Worm (Caenorhabditis elegans) whole organism, L4 larva: ENCODE measurements around the gene aexr-1.

Experiments
- Y5F2A.4 ChIP-seq: fragments of 200-800 bp; sonication (Bioruptor generic); optimal IDR thresholded peaks from 2 replicates; lab custom pipeline; 2018; ENCODE audit warnings: mild to moderate bottlenecking, missing genetic modification characterization, missing compliant biosample characterization
- Y75B8A.6 ChIP-seq: fragments of 200-800 bp; sonication (Bioruptor generic); IDR thresholded peaks from 2 replicates; pipeline ENCODE4 v1.3.6; 2022; ENCODE audit warnings: missing genetic modification reagents, missing genetic modification characterization, missing compliant biosample characterization
- ZK337.2 ChIP-seq: fragments of 200-800 bp; sonication (Bioruptor generic); IDR thresholded peaks from 2 replicates; pipeline ENCODE4 v1.3.6; 2022; ENCODE audit warnings: missing genetic modification reagents, missing genetic modification characterization, missing compliant biosample characterization
- ZK546.5 ChIP-seq, 2 experiments: sonication (generic microtip); optimal IDR thresholded peaks; 2 replicates each; lab custom pipeline; 2017; ENCODE audit warnings: missing biosample characterization in 2 of 2, missing genetic modification characterization in 2 of 2
- aha-1 ChIP-seq: fragments of 150-350 bp; peaks from one replicate; lab custom pipeline; 2014; ENCODE audit warnings: missing biosample characterization, missing genetic modification characterization
- aly-2 ChIP-seq: sonication (generic microtip); optimal IDR thresholded peaks from 2 replicates; lab custom pipeline; 2018; ENCODE audit warnings: missing biosample characterization, missing genetic modification characterization
- ctbp-1 ChIP-seq: fragments of 200-800 bp; sonication (Bioruptor generic); IDR thresholded peaks from 2 replicates; pipeline ENCODE4 v1.3.6; 2022; ENCODE audit warnings: missing genetic modification reagents, missing genetic modification characterization, missing compliant biosample characterization
- daf-12 ChIP-seq: fragments of 150-350 bp; optimal IDR thresholded peaks from 2 replicates; lab custom pipeline; 2014; ENCODE audit warnings: missing biosample characterization, missing genetic modification reagents, missing genetic modification characterization
- daf-19 ChIP-seq: fragments of 200-800 bp; sonication (Bioruptor generic); conservative IDR thresholded peaks from 2 replicates; pipeline ENCODE4 v1.3.6; 2022; ENCODE audit warnings: missing genetic modification characterization, missing compliant biosample characterization
- dpl-1 ChIP-seq: fragments of 150-350 bp; optimal IDR thresholded peaks from 2 replicates; lab custom pipeline; 2014; ENCODE audit warnings: missing biosample characterization, missing genetic modification reagents, missing genetic modification characterization
- duxl-1 ChIP-seq: sonication (generic microtip); optimal IDR thresholded peaks from 2 replicates; lab custom pipeline; 2016; ENCODE audit warnings: mild to moderate bottlenecking, missing genetic modification characterization, moderate library complexity, missing compliant biosample characterization; ENCODE audit not compliant: poor library complexity
- dve-1 ChIP-seq: sonication (generic microtip); optimal IDR thresholded peaks from 2 replicates; lab custom pipeline; 2017; ENCODE audit warnings: antibody characterized with exemption, mild to moderate bottlenecking, missing genetic modification characterization, missing compliant biosample characterization; ENCODE audit not compliant: insufficient read depth
- egl-27 ChIP-seq: sonication (generic microtip); optimal IDR thresholded peaks from 3 replicates; lab custom pipeline; 2017; ENCODE audit warnings: missing biosample characterization, missing genetic modification reagents, missing genetic modification characterization
- jun-1 ChIP-seq: fragments of 150-350 bp; optimal IDR thresholded peaks from 2 replicates; lab custom pipeline; 2014; ENCODE audit warnings: missing biosample characterization, missing genetic modification reagents, missing genetic modification characterization
- lin-1 ChIP-seq: fragments of 200-800 bp; sonication (Bioruptor generic); IDR thresholded peaks from 2 replicates; pipeline ENCODE4 v1.3.6; 2022; ENCODE audit warnings: missing genetic modification reagents, missing genetic modification characterization, missing compliant biosample characterization
- lin-15B ChIP-seq: fragments of 150-350 bp; sonication (generic microtip); optimal IDR thresholded peaks from 3 replicates; lab custom pipeline; 2014; ENCODE audit warnings: missing biosample characterization, missing genetic modification characterization
- lin-29 ChIP-seq: fragments of 200-800 bp; sonication (Bioruptor generic); IDR thresholded peaks from 2 replicates; pipeline ENCODE4 v1.3.6; 2022; ENCODE audit warnings: missing genetic modification reagents, missing genetic modification characterization, missing compliant biosample characterization
- lin-39 ChIP-seq: fragments of 150-350 bp; optimal IDR thresholded peaks from 2 replicates; lab custom pipeline; 2014; ENCODE audit warnings: missing biosample characterization, missing genetic modification reagents, missing genetic modification characterization
- lir-3 ChIP-seq: sonication (generic microtip); optimal IDR thresholded peaks from 2 replicates; lab custom pipeline; 2016; ENCODE audit warnings: mild to moderate bottlenecking, missing genetic modification characterization, missing compliant biosample characterization
- madf-9 ChIP-seq: fragments of 200-800 bp; sonication (Bioruptor generic); conservative IDR thresholded peaks from 2 replicates; pipeline ENCODE4 v1.3.6; 2022; ENCODE audit warnings: missing genetic modification reagents, missing genetic modification characterization, missing compliant biosample characterization
- mdl-1 ChIP-seq, 2 experiments: fragments of 150-350 bp in 1 of 2; sonication (generic microtip) in 1 of 2; optimal IDR thresholded peaks; 2 replicates each; lab custom pipeline; 2014 to 2017; ENCODE audit warnings: missing biosample characterization in 2 of 2, missing genetic modification characterization in 2 of 2
- mes-2 ChIP-seq: sonication (generic microtip); optimal IDR thresholded peaks from 2 replicates; lab custom pipeline; 2016; ENCODE audit warnings: missing genotype, mild to moderate bottlenecking, missing genetic modification characterization, missing compliant biosample characterization; ENCODE audit not compliant: poor library complexity, severe bottlenecking
- mxl-3 ChIP-seq: fragments of 200-800 bp; sonication (Bioruptor generic); optimal IDR thresholded peaks from 2 replicates; lab custom pipeline; 2018; ENCODE audit warnings: mild to moderate bottlenecking, missing genetic modification characterization, missing compliant biosample characterization
- nhr-11 ChIP-seq: fragments of 150-350 bp; optimal IDR thresholded peaks from 2 replicates; lab custom pipeline; 2014; ENCODE audit warnings: missing biosample characterization, missing genetic modification characterization
- nhr-111 ChIP-seq: fragments of 200-800 bp; sonication (Bioruptor generic); optimal IDR thresholded peaks from 2 replicates; lab custom pipeline; 2018; ENCODE audit warnings: mild to moderate bottlenecking, missing genetic modification characterization, missing compliant biosample characterization
- nhr-42 ChIP-seq: fragments of 200-800 bp; sonication (Bioruptor generic); IDR thresholded peaks from 2 replicates; pipeline ENCODE4 v1.3.6; 2022; ENCODE audit warnings: missing genetic modification characterization, missing compliant biosample characterization
- pqm-1 ChIP-seq: sonication (generic microtip); optimal IDR thresholded peaks from 2 replicates; lab custom pipeline; 2017; ENCODE audit warnings: missing biosample characterization, missing genetic modification characterization
- sdz-12 ChIP-seq: fragments of 200-800 bp; sonication (Bioruptor generic); optimal IDR thresholded peaks from 2 replicates; lab custom pipeline; 2018; ENCODE audit warnings: mild to moderate bottlenecking, missing genetic modification characterization, missing compliant biosample characterization
- spr-1 ChIP-seq: sonication (generic microtip); optimal IDR thresholded peaks from 2 replicates; lab custom pipeline; 2016; ENCODE audit warnings: mild to moderate bottlenecking, missing genetic modification characterization, missing compliant biosample characterization
- tag-97 ChIP-seq: fragments of 200-800 bp; sonication (Bioruptor generic); IDR thresholded peaks from 2 replicates; pipeline ENCODE4 v1.3.6; 2022; ENCODE audit warnings: missing genetic modification characterization, missing compliant biosample characterization
- unc-130 ChIP-seq: sonication (generic microtip); optimal IDR thresholded peaks from 2 replicates; lab custom pipeline; 2016; ENCODE audit warnings: missing genetic modification reagents, missing genetic modification characterization, missing compliant biosample characterization
- unc-62 ChIP-seq, 3 experiments: fragments of 150-350 bp in 1 of 3; sonication (generic microtip); optimal IDR thresholded peaks in 2 of 3; peaks in 1 of 3; 1 replicate in 1 of 3; 2 replicates in 2 of 3; lab custom pipeline; 2014 to 2017; ENCODE audit warnings: missing biosample characterization in 3 of 3, missing genetic modification characterization in 3 of 3, missing genetic modification reagents in 3 of 3, missing genotype in 1 of 3
- zfp-3 ChIP-seq: fragments of 200-800 bp; sonication (Bioruptor generic); conservative IDR thresholded peaks from 2 replicates; pipeline ENCODE4 v1.3.6; 2022; ENCODE audit warnings: missing genetic modification reagents, missing genetic modification characterization, missing compliant biosample characterization

aexr-1 gene

DNA sequence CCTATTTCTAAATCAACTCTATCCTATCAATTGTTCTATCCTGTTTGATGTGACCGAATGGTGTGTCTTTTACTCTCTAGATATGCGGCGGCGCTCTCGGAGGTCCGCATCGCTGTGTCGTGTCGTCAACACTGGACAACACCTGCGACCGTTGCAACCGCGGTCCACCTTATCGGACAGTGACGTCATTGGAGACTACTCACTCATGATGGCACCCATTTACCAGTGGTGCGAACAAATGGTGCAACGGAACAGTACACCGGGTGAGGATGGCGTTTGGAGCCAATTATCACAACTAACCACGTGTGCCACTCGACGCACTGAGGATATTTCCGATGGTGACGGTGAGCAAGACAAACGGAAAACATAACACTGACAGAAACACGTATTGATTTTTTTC lies 9.8 kb downstream of the aexr-1 start:
- peak in 1 of 2 experiments; percentile 18 for TF ChIP-seq unc-62 (GFP tag; optimal IDR thresholded peaks at IDR 0.05 in 1 of 2; lab: Kevin White, UChicago)
- TF ChIP-seq unc-62 (tag; optimal IDR thresholded peaks at IDR 0.05; lab: Kevin White, UChicago) = no peak
- TF ChIP-seq nhr-111 (GFP tag; lab: Kevin White, UChicago) = no peak
- peak; percentile 44 for TF ChIP-seq aha-1 (tag; lab: Kevin White, UChicago)
- TF ChIP-seq sdz-12 (GFP tag; lab: Kevin White, UChicago) = no peak
- TF ChIP-seq mdl-1 (tag; optimal IDR thresholded peaks at IDR 0.05; lab: Kevin White, UChicago) = no peak
- TF ChIP-seq, all 104 proteins: peak for 2

ce11 chrX:6622552-6623236 lies 12.4 kb downstream of the aexr-1 start, which contains the start of gene clec-266:
TSS of gene clec-266 (minus strand) at chrX:6622915.
- peak in 1 of 2 experiments; percentile 53 for TF ChIP-seq unc-62 (GFP tag; optimal IDR thresholded peaks at IDR 0.05 in 1 of 2; lab: Kevin White, UChicago)
- TF ChIP-seq unc-62 (tag; optimal IDR thresholded peaks at IDR 0.05; lab: Kevin White, UChicago) = no peak
- no peak for TF ChIP-seq madf-9 (GFP tag; lab: Robert Waterston, UW)

ce11 chrX:6618712-6619111 lies 16.4 kb downstream of the aexr-1 start, which contains the start of gene kqt-1:
TSS of gene kqt-1 (plus strand) at chrX:6619012.
- no peak for TF ChIP-seq jun-1 (tag; lab: Kevin White, UChicago)

DNA sequence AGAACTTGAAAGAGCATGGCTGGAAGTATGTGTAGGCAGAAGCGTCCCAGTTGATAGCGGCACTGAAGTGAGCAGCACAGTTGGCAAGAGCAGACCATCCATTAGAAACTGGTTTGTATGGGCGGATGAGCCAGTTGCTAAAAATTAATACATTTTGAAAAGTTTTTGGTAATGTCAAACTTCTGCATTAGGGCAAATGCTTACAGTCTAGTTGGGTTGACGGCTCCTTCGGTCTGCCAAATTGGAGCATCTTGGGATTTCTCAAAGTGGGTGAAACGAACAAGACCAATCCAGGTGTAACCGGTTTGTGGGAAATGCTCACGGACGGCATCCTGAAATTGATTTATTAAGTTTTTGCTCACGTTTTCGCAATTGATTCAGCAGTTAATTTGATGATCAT lies 17.5 kb downstream of the aexr-1 start:
- TF ChIP-seq Y5F2A.4 (GFP tag; lab: Kevin White, UChicago) = no peak
- TF ChIP-seq lin-15B (tag; lab: Kevin White, UChicago) = no peak
- no peak for TF ChIP-seq unc-130 (GFP tag; lab: Kevin White, UChicago)

- TF ChIP-seq aly-2 (tag; lab: Kevin White, UChicago) = no peak
- TF ChIP-seq dpl-1 = no peak
- no peak for TF ChIP-seq Y75B8A.6 (GFP tag; lab: Robert Waterston, UW)
- TF ChIP-seq Y5F2A.4 (GFP tag; lab: Kevin White, UChicago) = no peak
- no peak for TF ChIP-seq mxl-3 (GFP tag; lab: Kevin White, UChicago)
- no peak for TF ChIP-seq lir-3 (tag; lab: Kevin White, UChicago)
- no peak for TF ChIP-seq mes-2 (tag; lab: Kevin White, UChicago)
- no peak for TF ChIP-seq unc-130 (GFP tag; lab: Kevin White, UChicago)
- TF ChIP-seq lin-29 = no peak
- TF ChIP-seq nhr-11 (tag; lab: Kevin White, UChicago) = no peak
- no peak for TF ChIP-seq nhr-42 (GFP tag; lab: Robert Waterston, UW)
- TF ChIP-seq egl-27 (tag; lab: Kevin White, UChicago) = no peak
Measured at ce11 chrX:6613537-6613936, 21.5 kb downstream of the aexr-1 start.

ce11 chrX:6609717-6610116 lies 25.4 kb downstream of the aexr-1 start, which contains the start of gene C25B8.8:
TSS of gene C25B8.8 (plus strand) at chrX:6610017.
- no peak for TF ChIP-seq ZK546.5 (tag; optimal IDR thresholded peaks at IDR 0.05; lab: Kevin White, UChicago)
- TF ChIP-seq tag-97 (GFP tag; lab: Robert Waterston, UW) = no peak
- no peak for TF ChIP-seq daf-12 (tag; lab: Kevin White, UChicago)
- TF ChIP-seq spr-1 = no peak
- no peak for TF ChIP-seq lin-39 (tag; lab: Kevin White, UChicago)
- TF ChIP-seq duxl-1 (tag; lab: Kevin White, UChicago) = no peak
- no peak for TF ChIP-seq nhr-111 (GFP tag; lab: Kevin White, UChicago)
- no peak for TF ChIP-seq ctbp-1
- no peak for TF ChIP-seq zfp-3 (GFP tag; lab: Robert Waterston, UW)
- TF ChIP-seq dve-1 (tag; lab: Kevin White, UChicago) = no peak
- no peak for TF ChIP-seq daf-19 (GFP tag; lab: Robert Waterston, UW)
- no peak for TF ChIP-seq lin-1 (GFP tag; lab: Robert Waterston, UW)
- no peak for TF ChIP-seq aly-2 (tag; lab: Kevin White, UChicago)
- no peak for TF ChIP-seq ZK337.2 (GFP tag; lab: Robert Waterston, UW)
- TF ChIP-seq dpl-1 = no peak
- TF ChIP-seq mes-2 (tag; lab: Kevin White, UChicago) = no peak
- no peak for TF ChIP-seq pqm-1 (tag; lab: Kevin White, UChicago)
